Fruit fly (Drosophila melanogaster): ENCODE measurements around the gene Lint-1.

Gene Lint-1

dm6 chrX:11149201-11149600 lies at the start of gene Lint-1 (continued):
- TF ChIP-seq dmrt11E (tag; optimal IDR thresholded peaks at IDR 0.05) (no peak), gce (GFP tag; IDR thresholded peaks at IDR 0.05) (no peak), CG11456 (GFP tag; IDR thresholded peaks at IDR 0.05) (0 out of 3 replicates have a peak, but pooled peaks have one; percentile 22), ro (GFP tag; IDR thresholded peaks at IDR 0.05) (no peak), CG34422 (GFP tag; IDR thresholded peaks at IDR 0.05) (no peak), Oli (tag; optimal IDR thresholded peaks at IDR 0.05) (no peak), CG14710 (tag; optimal IDR thresholded peaks at IDR 0.05) (peak; percentile 22), trem (tag; optimal IDR thresholded peaks at IDR 0.05) (no peak), CG17912 (GFP tag; optimal IDR thresholded peaks at IDR 0.05) (no peak), Aef1 (GFP tag; IDR thresholded peaks at IDR 0.05) (no peak), pfk (GFP tag; optimal IDR thresholded peaks at IDR 0.05) (peak; percentile 85), kah (GFP tag; optimal IDR thresholded peaks at IDR 0.05) (no peak), Antp (GFP tag; optimal IDR thresholded peaks at IDR 0.05) (peak; percentile 14), wek (GFP tag; optimal IDR thresholded peaks at IDR 0.05) (no peak), psq (GFP tag; optimal IDR thresholded peaks at IDR 0.05) (no peak), CG8089 (GFP tag; optimal IDR thresholded peaks at IDR 0.05) (no peak), CG7271 (tag; optimal IDR thresholded peaks at IDR 0.05) (no peak), CG15514 (GFP tag; optimal IDR thresholded peaks at IDR 0.05) (peak; percentile 20), CG7357 (GFP tag; IDR thresholded peaks at IDR 0.05) (peak; percentile 47; the same call in 1 of the 3 replicates), CG7372 (GFP tag; IDR thresholded peaks at IDR 0.05) (no peak), CG12391 (tag; optimal IDR thresholded peaks at IDR 0.05) (no peak), CG8290 (GFP tag; optimal IDR thresholded peaks at IDR 0.05) (no peak), CG8290 (tag; optimal IDR thresholded peaks at IDR 0.05) (peak in 1 of 2 experiments; percentile 59), cas (GFP tag; IDR thresholded peaks at IDR 0.05) (no peak), zen2 (GFP tag; IDR thresholded peaks at IDR 0.05; ENCODE audit: partially characterized antibody) (no peak), Ravus (GFP tag; IDR thresholded peaks at IDR 0.05) (no peak), wdn (GFP tag; IDR thresholded peaks at IDR 0.05) (no peak), Hey (tag; optimal IDR thresholded peaks at IDR 0.05) (no peak), p53 (GFP tag; optimal IDR thresholded peaks at IDR 0.05) (no peak), sna (GFP tag; IDR thresholded peaks at IDR 0.05; ENCODE audit: partially characterized antibody) (no peak), ATbp (GFP tag; optimal IDR thresholded peaks at IDR 0.05) (no peak), Mad (GFP tag; optimal IDR thresholded peaks at IDR 0.05) (peak; percentile 11), CG17385 (GFP tag; optimal IDR thresholded peaks at IDR 0.05) (no peak), zen (tag; optimal IDR thresholded peaks at IDR 0.05) (no peak), dmrt99B (tag; optimal IDR thresholded peaks at IDR 0.05) (no peak), CrebB (tag; optimal IDR thresholded peaks at IDR 0.05) (no peak), knrl (GFP tag; IDR thresholded peaks at IDR 0.05; ENCODE audit: partially characterized antibody) (peak; percentile 24; the same call in 1 of the 3 replicates), bsh (GFP tag; optimal IDR thresholded peaks at IDR 0.05) (no peak), onecut (GFP tag; IDR thresholded peaks at IDR 0.05) (no peak), CG4854 (GFP tag; optimal IDR thresholded peaks at IDR 0.05) (no peak), Hr51 (GFP tag; optimal IDR thresholded peaks at IDR 0.05) (no peak), CG13123 (GFP tag; optimal IDR thresholded peaks at IDR 0.05) (no peak), Med (GFP tag) (peak; percentile 74), Abd-B (GFP tag; optimal IDR thresholded peaks at IDR 0.05) (no peak), CG9609 (GFP tag; optimal IDR thresholded peaks at IDR 0.05) (no peak), CG9932 (GFP tag; IDR thresholded peaks at IDR 0.05) (peak; percentile 41; the same call in 1 of the 2 replicates), CG32772 (GFP tag; IDR thresholded peaks at IDR 0.05) (no peak), unpg (GFP tag; optimal IDR thresholded peaks at IDR 0.05) (peak; percentile 10), en (GFP tag; optimal IDR thresholded peaks at IDR 0.05) (no peak), gem (tag; optimal IDR thresholded peaks at IDR 0.05) (peak; percentile 38), ewg (GFP tag; optimal IDR thresholded peaks at IDR 0.05) (no peak)

Data from whole organism, embryonic.